Worm (Caenorhabditis elegans): ENCODE measurements around the gene F59B10.5.

ce11 chrII:10523583-10523982 is at the start of gene F59B10.5:
- TF ChIP-seq tab-1 (GFP tag; IDR thresholded peaks at IDR 0.05) (no peak), klf-2 (GFP tag; conservative IDR thresholded peaks at IDR 0.05) (no peak), med-1 (GFP tag; optimal IDR thresholded peaks at IDR 0.05; ENCODE audit: insufficient read depth) (no peak), flt-1 (GFP tag; IDR thresholded peaks at IDR 0.05) (no peak), ztf-23 (GFP tag; IDR thresholded peaks at IDR 0.05) (no peak)

Data from whole organism, midembryonic.